Worm (Caenorhabditis elegans) whole organism, early embryonic: ENCODE data around the gene nhr-95.
"Not testable (repeated sequence)": the region's sequence is repeated elsewhere in the genome, so short reads cannot be mapped to it uniquely, and the experiment has no call there.

ENCODE experiments used
- B0310.2 ChIP-seq: sonication (generic microtip); optimal IDR thresholded peaks from 2 replicates; lab custom pipeline; 2016; ENCODE audit warnings: mild to moderate bottlenecking, missing genetic modification characterization, missing compliant biosample characterization
- F13C5.2 ChIP-seq: sonication (generic microtip); optimal IDR thresholded peaks from 2 replicates; lab custom pipeline; 2017; ENCODE audit warnings: mild to moderate bottlenecking, missing genetic modification characterization, inconsistent platforms, missing compliant biosample characterization
- aly-1 ChIP-seq: sonication (generic microtip); optimal IDR thresholded peaks from 2 replicates; lab custom pipeline; 2016; ENCODE audit warnings: missing genetic modification characterization, missing compliant biosample characterization
- ama-1 ChIP-seq: fragments of 150-350 bp; optimal IDR thresholded peaks from 2 replicates; lab custom pipeline; 2014
- ceh-13 ChIP-seq: fragments of 200-800 bp; sonication (Bioruptor generic); optimal IDR thresholded peaks from 2 replicates; lab custom pipeline; 2018; ENCODE audit warnings: mild to moderate bottlenecking, missing genetic modification characterization, missing compliant biosample characterization
- ceh-36 ChIP-seq: sonication (generic microtip); optimal IDR thresholded peaks from 2 replicates; lab custom pipeline; 2016; ENCODE audit warnings: missing genetic modification characterization, inconsistent platforms, missing compliant biosample characterization
- ets-7 ChIP-seq: sonication (generic microtip); optimal IDR thresholded peaks from 2 replicates; lab custom pipeline; 2016; ENCODE audit warnings: missing genotype, missing genetic modification characterization, missing compliant biosample characterization
- flt-1 ChIP-seq: fragments of 200-800 bp; sonication (Bioruptor generic); IDR thresholded peaks from 2 replicates; pipeline ENCODE4 v1.3.6; 2022; ENCODE audit warnings: missing genetic modification characterization, missing compliant biosample characterization
- hmbx-1 ChIP-seq: sonication (generic microtip); optimal IDR thresholded peaks from 2 replicates; lab custom pipeline; 2016; ENCODE audit warnings: mild to moderate bottlenecking, missing genetic modification characterization, missing compliant biosample characterization
- hmg-4 ChIP-seq: fragments of 200-800 bp; sonication (Bioruptor generic); optimal IDR thresholded peaks from 2 replicates; lab custom pipeline; 2018; ENCODE audit warnings: mild to moderate bottlenecking, missing genetic modification characterization, missing compliant biosample characterization
- hnd-1 ChIP-seq: sonication (generic microtip); optimal IDR thresholded peaks from 2 replicates; lab custom pipeline; 2016; ENCODE audit warnings: missing genetic modification characterization, missing compliant biosample characterization
- pes-1 ChIP-seq: fragments of 200-800 bp; sonication (Bioruptor generic); IDR thresholded peaks from 2 replicates; pipeline ENCODE4 v1.3.6; 2022; ENCODE audit warnings: missing genetic modification reagents, missing genetic modification characterization, missing compliant biosample characterization
- scrt-1 ChIP-seq: fragments of 200-800 bp; sonication (Bioruptor generic); IDR thresholded peaks from 2 replicates; pipeline ENCODE4 v1.3.6; 2022; ENCODE audit warnings: missing genetic modification characterization, missing compliant biosample characterization
- sea-1 ChIP-seq: fragments of 200-800 bp; sonication (Bioruptor generic); conservative IDR thresholded peaks from 2 replicates; pipeline ENCODE4 v1.3.6; 2022; ENCODE audit warnings: missing genetic modification characterization, missing compliant biosample characterization
- tbx-11 ChIP-seq: fragments of 200-800 bp; sonication (Bioruptor generic); IDR thresholded peaks from 2 replicates; pipeline ENCODE4 v1.3.6; 2022; ENCODE audit warnings: missing genetic modification characterization, missing compliant biosample characterization
- tbx-37 ChIP-seq: fragments of 200-800 bp; sonication (Bioruptor generic); conservative IDR thresholded peaks from 2 replicates; pipeline ENCODE4 v1.3.6; 2022; ENCODE audit warnings: missing genetic modification reagents, missing genetic modification characterization, missing compliant biosample characterization
- tra-4 ChIP-seq: sonication (generic microtip); optimal IDR thresholded peaks from 2 replicates; lab custom pipeline; 2017; ENCODE audit warnings: missing genetic modification characterization, missing compliant biosample characterization

nhr-95 gene

ce11 chrV:19101589-19102201 is 19.3 kb upstream of the nhr-95 start, which contains the start of gene zhp-4:
Gene zhp-4 (minus strand): TSS chrV:19101786.
- not testable (repeated sequence) for TF ChIP-seq hmbx-1 (tag; lab: Kevin White, UChicago); flt-1 (GFP tag; lab: Robert Waterston, UW); hmg-4 (GFP tag; lab: Kevin White, UChicago)

ce11 chrV:19099504-19099903 is 17.1 kb upstream of the nhr-95 start:
- TF ChIP-seq flt-1 (GFP tag; lab: Robert Waterston, UW) (no peak), ets-7 (no peak), ama-1 (lab: Kevin White, UChicago) (no peak), aly-1 (tag; lab: Kevin White, UChicago) (no peak), F13C5.2 (tag; lab: Kevin White, UChicago) (no peak), ceh-36 (no peak), scrt-1 (GFP tag; lab: Robert Waterston, UW) (no peak), tbx-37 (no peak), tbx-11 (GFP tag; lab: Robert Waterston, UW) (no peak), pes-1 (no peak), ceh-13 (no peak), sea-1 (GFP tag; lab: Robert Waterston, UW) (no peak), hnd-1 (tag; lab: Kevin White, UChicago) (no peak), B0310.2 (no peak), tra-4 (no peak), hmg-4 (GFP tag; lab: Kevin White, UChicago) (no peak), hmbx-1 (tag; lab: Kevin White, UChicago) (no peak)

- TF ChIP-seq flt-1 (GFP tag; lab: Robert Waterston, UW) (no peak), aly-1 (tag; lab: Kevin White, UChicago) (no peak), ama-1 (lab: Kevin White, UChicago) (no peak)
These were observed 8.4 kb upstream of the nhr-95 start for ce11 chrV:19090885-19091284.

ce11 chrV:19087426-19087825 is 5.0 kb upstream of the nhr-95 start, which contains the start of gene nhr-145:
Gene nhr-145 (plus strand): TSS chrV:19087723.
- TF ChIP-seq ceh-13 (no peak), B0310.2 (no peak), ets-7 (no peak), flt-1 (GFP tag; lab: Robert Waterston, UW) (no peak), ama-1 (lab: Kevin White, UChicago) (no peak), hnd-1 (tag; lab: Kevin White, UChicago) (no peak), scrt-1 (GFP tag; lab: Robert Waterston, UW) (no peak), ceh-36 (no peak), aly-1 (tag; lab: Kevin White, UChicago) (no peak), tra-4 (no peak), tbx-37 (no peak), sea-1 (GFP tag; lab: Robert Waterston, UW) (no peak), hmg-4 (GFP tag; lab: Kevin White, UChicago) (no peak), hmbx-1 (tag; lab: Kevin White, UChicago) (no peak)

ce11 chrV:19083789-19084188 is 1.3 kb upstream of the nhr-95 start:
- TF ChIP-seq tbx-37, result no peak
- TF ChIP-seq hmbx-1 (tag; lab: Kevin White, UChicago), result no peak
- TF ChIP-seq tra-4, result no peak
- no peak for TF ChIP-seq pes-1
- no peak for TF ChIP-seq F13C5.2 (tag; lab: Kevin White, UChicago)
- no peak for TF ChIP-seq ceh-36

- no peak for TF ChIP-seq ets-7
- no peak for TF ChIP-seq pes-1
- no peak for TF ChIP-seq hnd-1 (tag; lab: Kevin White, UChicago)
- TF ChIP-seq ceh-36, result no peak
- TF ChIP-seq ceh-13, result no peak
- no peak for TF ChIP-seq hmbx-1 (tag; lab: Kevin White, UChicago)
These were observed 5.6 kb downstream of the nhr-95 start for ce11 chrV:19076835-19077234.

- TF ChIP-seq ama-1 (lab: Kevin White, UChicago) (no peak), ceh-36 (no peak), tbx-37 (no peak), hmbx-1 (tag; lab: Kevin White, UChicago) (no peak), scrt-1 (GFP tag; lab: Robert Waterston, UW) (no peak), hmg-4 (GFP tag; lab: Kevin White, UChicago) (no peak), aly-1 (tag; lab: Kevin White, UChicago) (no peak), F13C5.2 (tag; lab: Kevin White, UChicago) (no peak), hnd-1 (tag; lab: Kevin White, UChicago) (no peak), ets-7 (no peak), B0310.2 (no peak), pes-1 (no peak), ceh-13 (no peak), flt-1 (GFP tag; lab: Robert Waterston, UW) (no peak), tbx-11 (GFP tag; lab: Robert Waterston, UW) (no peak), tra-4 (no peak), sea-1 (GFP tag; lab: Robert Waterston, UW) (no peak)
These were observed 9.3 kb downstream of the nhr-95 start for ce11 chrV:19073169-19073568.

- TF ChIP-seq B0310.2 (no peak), tra-4 (no peak), ceh-13 (no peak), ama-1 (lab: Kevin White, UChicago) (no peak), ets-7 (no peak), tbx-11 (GFP tag; lab: Robert Waterston, UW) (no peak), hmg-4 (GFP tag; lab: Kevin White, UChicago) (no peak), sea-1 (GFP tag; lab: Robert Waterston, UW) (no peak), pes-1 (no peak), hmbx-1 (tag; lab: Kevin White, UChicago) (no peak)
These were observed 13.6 kb downstream of the nhr-95 start for ce11 chrV:19068888-19069287.
